Worm (Caenorhabditis elegans) whole organism, late embryonic: Measurements from ENCODE around the gene F22D3.4.

ENCODE experiments used
- F13H6.1 ChIP-seq: sonication (generic microtip); optimal IDR thresholded peaks from 2 replicates; lab custom pipeline; 2016; ENCODE audit warnings: missing genetic modification characterization, missing compliant biosample characterization
- lim-6 ChIP-seq: sonication (generic microtip); optimal IDR thresholded peaks from 2 replicates; lab custom pipeline; 2016; ENCODE audit warnings: missing genetic modification characterization, missing compliant biosample characterization
- nhr-11 ChIP-seq: fragments of 150-350 bp; optimal IDR thresholded peaks from 2 replicates; lab custom pipeline; 2014; ENCODE audit warnings: missing biosample characterization, missing genetic modification characterization
- pha-4 ChIP-seq: fragments of 150-350 bp; optimal IDR thresholded peaks from 2 replicates; lab custom pipeline; 2018; ENCODE audit warnings: missing biosample characterization, missing genetic modification reagents, missing genetic modification characterization
- tbx-2 ChIP-seq: sonication (generic microtip); optimal IDR thresholded peaks from 2 replicates; lab custom pipeline; 2016; ENCODE audit warnings: missing genetic modification characterization, missing compliant biosample characterization
- unc-86 ChIP-seq: sonication (generic microtip); optimal IDR thresholded peaks from 2 replicates; lab custom pipeline; 2016; ENCODE audit warnings: missing genetic modification characterization, missing compliant biosample characterization

ce11 chrII:6965573-6965972 lies 38.2 kb upstream of the F22D3.4 start, which contains the start of gene tra-2:
- TF ChIP-seq lim-6 (tag; lab: Kevin White, UChicago) (no peak), pha-4 (no peak), unc-86 (tag; lab: Kevin White, UChicago) (no peak), nhr-11 (tag; lab: Kevin White, UChicago) (no peak), tbx-2 (tag; lab: Kevin White, UChicago) (no peak), F13H6.1 (no peak)
